Fruit fly (Drosophila melanogaster) whole organism: ENCODE measurements around the gene tweek.

Source experiments
- CG8478 ChIP-seq: fragments of >200 bp; optimal IDR thresholded peaks from 2 replicates; lab custom pipeline; 2018; ENCODE audit warnings: inconsistent platforms
- Dll ChIP-seq: fragments of >200 bp; optimal IDR thresholded peaks from 2 replicates; lab custom pipeline; 2017
- psq ChIP-seq: fragments of >200 bp; optimal IDR thresholded peaks from 2 replicates; lab custom pipeline; 2017
- usp ChIP-seq: fragments of >200 bp; optimal IDR thresholded peaks from 2 replicates; lab custom pipeline; 2017; ENCODE audit warnings: missing biosample characterization, missing genetic modification characterization, mixed read lengths

DNA sequence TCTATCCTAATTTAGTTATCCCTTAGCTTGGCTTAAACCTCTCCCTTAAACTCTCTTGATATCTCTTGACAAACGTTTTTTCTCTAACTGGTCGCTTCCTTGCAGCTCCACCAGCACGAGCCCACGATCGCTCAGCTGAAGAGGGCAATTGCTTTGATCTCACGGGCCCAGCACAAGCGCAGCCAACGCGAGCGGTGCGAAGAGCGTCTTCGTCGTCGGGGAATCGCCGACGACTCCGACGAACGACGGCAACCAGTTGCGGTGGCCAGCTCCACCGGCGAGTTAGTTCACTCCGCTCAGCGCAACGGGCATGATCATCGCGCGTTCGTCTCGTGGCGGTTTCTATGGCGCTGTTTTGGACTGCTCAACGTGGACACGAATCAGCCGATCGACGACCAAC is 7.4 kb upstream of the tweek start:
- TF ChIP-seq Dll (lab: Kevin White, UChicago) (no peak), psq (no peak), usp (GFP tag; lab: Kevin White, UChicago) (no peak), CG8478 (lab: Kevin White, UChicago) (no peak)
